Fruit fly (Drosophila melanogaster) whole organism, embryonic: ENCODE data around the gene scny.

ENCODE experiments used
- Abd-B ChIP-seq: fragments of 200-800 bp; sonication (Bioruptor generic); optimal IDR thresholded peaks from 2 replicates; lab custom pipeline; 2018; ENCODE audit warnings: missing biosample characterization, mild to moderate bottlenecking, missing genetic modification characterization, moderate library complexity
- CG10366 ChIP-seq: fragments of 200-800 bp; sonication (Bioruptor generic); IDR thresholded peaks from 2 replicates; pipeline ENCODE4 v1.3.6; 2022; ENCODE audit warnings: missing biosample characterization, missing genetic modification characterization
- CG11456 ChIP-seq: fragments of 200-800 bp; sonication (Bioruptor generic); IDR thresholded peaks from 3 replicates; pipeline ENCODE4 v1.3.6; 2022; ENCODE audit warnings: missing biosample characterization, missing genetic modification characterization
- CG12391 ChIP-seq: fragments of 200-800 bp; sonication (Bioruptor generic); optimal IDR thresholded peaks from 3 replicates; lab custom pipeline; 2018; ENCODE audit warnings: missing biosample characterization, mild to moderate bottlenecking, missing genetic modification characterization, moderate library complexity
- CG14667 ChIP-seq: fragments of 200-800 bp; sonication (Bioruptor generic); IDR thresholded peaks from 2 replicates; pipeline ENCODE4 v1.3.6; 2022; ENCODE audit warnings: missing biosample characterization, missing genetic modification characterization
- CG16813 ChIP-seq: fragments of 200-800 bp; sonication (Bioruptor generic); IDR thresholded peaks from 3 replicates; pipeline ENCODE4 v1.3.6; 2022; ENCODE audit warnings: missing biosample characterization, missing genetic modification characterization; ENCODE audit not compliant: partially characterized antibody
- CG17186 ChIP-seq: fragments of 200-800 bp; sonication (Bioruptor generic); optimal IDR thresholded peaks from 3 replicates; lab custom pipeline; 2017; ENCODE audit warnings: missing biosample characterization, missing genetic modification reagents, missing genetic modification characterization
- CG17328 ChIP-seq: fragments of 200-800 bp; sonication (Bioruptor generic); IDR thresholded peaks from 2 replicates; pipeline ENCODE4 v1.3.6; 2022; ENCODE audit warnings: missing biosample characterization, missing genetic modification characterization
- CG17361 ChIP-seq: fragments of 200-800 bp; sonication (Bioruptor generic); IDR thresholded peaks from 3 replicates; pipeline ENCODE4 v1.3.6; 2022; ENCODE audit warnings: missing biosample characterization, missing genetic modification characterization
- CG17385 ChIP-seq: fragments of 200-800 bp; sonication (Bioruptor generic); optimal IDR thresholded peaks from 3 replicates; lab custom pipeline; 2018; ENCODE audit warnings: missing biosample characterization, mild to moderate bottlenecking, missing genetic modification characterization
- CG18619 ChIP-seq: fragments of 200-800 bp; sonication (Bioruptor generic); optimal IDR thresholded peaks from 3 replicates; lab custom pipeline; 2017; ENCODE audit warnings: missing biosample characterization, mild to moderate bottlenecking, missing genetic modification characterization
- CG2202 ChIP-seq: fragments of 200-800 bp; sonication (Bioruptor generic); optimal IDR thresholded peaks from 2 replicates; lab custom pipeline; 2018; ENCODE audit warnings: missing biosample characterization, mild to moderate bottlenecking, missing genetic modification characterization
- CG2678 ChIP-seq: fragments of 200-800 bp; sonication (Bioruptor generic); optimal IDR thresholded peaks from 3 replicates; lab custom pipeline; 2019; ENCODE audit warnings: missing biosample characterization, mild to moderate bottlenecking, missing genetic modification characterization, moderate library complexity
- CG31224 ChIP-seq: fragments of 200-800 bp; sonication (Bioruptor generic); IDR thresholded peaks from 2 replicates; pipeline ENCODE4 v1.3.6; 2022; ENCODE audit warnings: missing biosample characterization, missing genetic modification characterization
- CG5953 ChIP-seq: fragments of 200-800 bp; sonication (Bioruptor generic); IDR thresholded peaks from 2 replicates; pipeline ENCODE4 v1.3.6; 2022; ENCODE audit warnings: missing biosample characterization, missing genetic modification characterization
- CG6689 ChIP-seq: fragments of 200-800 bp; sonication (Bioruptor generic); IDR thresholded peaks from 2 replicates; pipeline ENCODE4 v1.3.6; 2022; ENCODE audit warnings: missing biosample characterization, missing genetic modification characterization
- CG6854 ChIP-seq: fragments of 200-800 bp; sonication (Bioruptor generic); optimal IDR thresholded peaks from 3 replicates; lab custom pipeline; 2017; ENCODE audit warnings: missing biosample characterization, mild to moderate bottlenecking, missing genetic modification characterization
- CG7839 ChIP-seq: fragments of 200-800 bp; sonication (Bioruptor generic); optimal IDR thresholded peaks from 3 replicates; lab custom pipeline; 2018; ENCODE audit warnings: missing biosample characterization, mild to moderate bottlenecking, missing genetic modification characterization, moderate library complexity
- CG9215 ChIP-seq: fragments of 200-800 bp; sonication (Bioruptor generic); IDR thresholded peaks from 2 replicates; pipeline ENCODE4 v1.3.6; 2022; ENCODE audit warnings: missing biosample characterization, missing genetic modification characterization
- CG9797 ChIP-seq: fragments of 200-800 bp; sonication (Bioruptor generic); optimal IDR thresholded peaks from 3 replicates; lab custom pipeline; 2018; ENCODE audit warnings: missing biosample characterization, mild to moderate bottlenecking, missing genetic modification characterization
- E2f1 ChIP-seq: fragments of 200-800 bp; sonication (Bioruptor generic); IDR thresholded peaks from 2 replicates; pipeline ENCODE4 v1.3.6; 2022; ENCODE audit warnings: missing biosample characterization, missing genetic modification characterization
- Ets65A ChIP-seq: fragments of 200-800 bp; sonication (Bioruptor generic); peaks from one replicate; lab custom pipeline; 2016; ENCODE audit warnings: missing biosample characterization, missing genetic modification characterization
- Gsc ChIP-seq: fragments of 200-800 bp; sonication (Bioruptor generic); IDR thresholded peaks from 2 replicates; pipeline ENCODE4 v1.3.6; 2022; ENCODE audit warnings: missing biosample characterization, missing genetic modification characterization
- HLH54F ChIP-seq: fragments of 200-800 bp; sonication (Bioruptor generic); optimal IDR thresholded peaks from 3 replicates; lab custom pipeline; 2016; ENCODE audit warnings: missing biosample characterization, missing genetic modification characterization
- Kr ChIP-seq: fragments of 200-800 bp; sonication (Bioruptor generic); optimal IDR thresholded peaks from 2 replicates; lab custom pipeline; 2017; ENCODE audit warnings: missing biosample characterization, mild to moderate bottlenecking, missing genetic modification characterization
- Neu2 ChIP-seq: fragments of 200-800 bp; sonication (Bioruptor generic); optimal IDR thresholded peaks from 3 replicates; lab custom pipeline; 2016; ENCODE audit warnings: missing biosample characterization, missing genetic modification characterization, borderline replicate concordance
- al ChIP-seq: fragments of 200-800 bp; sonication (Bioruptor generic); IDR thresholded peaks from 2 replicates; pipeline ENCODE4 v1.3.6; 2022; ENCODE audit warnings: missing biosample characterization, missing genetic modification characterization
- ato ChIP-seq: fragments of 200-800 bp; sonication (Bioruptor generic); IDR thresholded peaks from 2 replicates; pipeline ENCODE4 v1.3.6; 2022; ENCODE audit warnings: missing biosample characterization, missing genetic modification characterization; ENCODE audit not compliant: partially characterized antibody
- bcd ChIP-seq: fragments of 200-800 bp; sonication (Bioruptor generic); optimal IDR thresholded peaks from 2 replicates; lab custom pipeline; 2017; ENCODE audit warnings: missing biosample characterization, mild to moderate bottlenecking, missing genetic modification characterization
- chif ChIP-seq, 2 experiments: fragments of 200-800 bp; sonication (Bioruptor generic); optimal IDR thresholded peaks; 3 replicates each; lab custom pipeline; 2016; ENCODE audit warnings: missing biosample characterization in 2 of 2, missing genetic modification characterization in 2 of 2
- dan ChIP-seq: fragments of 200-800 bp; sonication (Bioruptor generic); IDR thresholded peaks from 2 replicates; pipeline ENCODE4 v1.3.6; 2022; ENCODE audit warnings: missing biosample characterization, missing genetic modification characterization
- dm ChIP-seq: fragments of 200-800 bp; sonication (Bioruptor generic); optimal IDR thresholded peaks from 3 replicates; lab custom pipeline; 2016; ENCODE audit warnings: missing biosample characterization, missing genetic modification characterization
- dmrt99B ChIP-seq: fragments of 200-800 bp; sonication (Bioruptor generic); optimal IDR thresholded peaks from 2 replicates; lab custom pipeline; 2018; ENCODE audit warnings: missing biosample characterization, mild to moderate bottlenecking, missing genetic modification characterization, moderate library complexity
- dpn ChIP-seq, 2 experiments: fragments of 200-800 bp; sonication (Bioruptor generic); optimal IDR thresholded peaks; 3 replicates each; lab custom pipeline; 2016; ENCODE audit warnings: missing biosample characterization in 2 of 2, missing genetic modification characterization in 2 of 2
- grau ChIP-seq: fragments of 200-800 bp; optimal IDR thresholded peaks from 3 replicates; lab custom pipeline; 2019; ENCODE audit warnings: missing biosample characterization, mild to moderate bottlenecking, missing genetic modification characterization, moderate library complexity
- hth ChIP-seq: fragments of >200 bp; optimal IDR thresholded peaks from 2 replicates; lab custom pipeline; 2017; ENCODE audit warnings: inconsistent platforms
- lab ChIP-seq: fragments of 200-800 bp; sonication (Bioruptor generic); optimal IDR thresholded peaks from 3 replicates; lab custom pipeline; 2017; ENCODE audit warnings: missing biosample characterization, missing genetic modification characterization, mild to moderate bottlenecking, moderate library complexity, missing genetic modification reagents
- nmo ChIP-seq: fragments of 200-800 bp; sonication (Bioruptor generic); optimal IDR thresholded peaks from 2 replicates; lab custom pipeline; 2018; ENCODE audit warnings: missing biosample characterization, mild to moderate bottlenecking, missing genetic modification characterization, moderate library complexity
- p53 ChIP-seq: fragments of 200-800 bp; sonication (Bioruptor generic); optimal IDR thresholded peaks from 2 replicates; lab custom pipeline; 2016; ENCODE audit warnings: missing biosample characterization, missing genetic modification characterization
- phol ChIP-seq: fragments of 200-800 bp; sonication (Bioruptor generic); optimal IDR thresholded peaks from 3 replicates; lab custom pipeline; 2018; ENCODE audit warnings: missing biosample characterization, mild to moderate bottlenecking, missing genetic modification characterization, moderate library complexity
- pros ChIP-seq: fragments of 200-800 bp; sonication (Bioruptor generic); optimal IDR thresholded peaks from 3 replicates; lab custom pipeline; 2019; ENCODE audit warnings: missing biosample characterization, mild to moderate bottlenecking, missing genetic modification characterization, moderate library complexity
- pum ChIP-seq: fragments of 200-800 bp; sonication (Bioruptor generic); optimal IDR thresholded peaks from 2 replicates; lab custom pipeline; 2016; ENCODE audit warnings: missing biosample characterization, missing genetic modification characterization
- row ChIP-seq: fragments of 200-800 bp; sonication (Bioruptor generic); IDR thresholded peaks from 3 replicates; pipeline ENCODE4 v1.3.6; 2022; ENCODE audit warnings: missing biosample characterization, missing genetic modification characterization
- sc ChIP-seq, 3 experiments: fragments of >200 bp in 2 of 3; fragments of 200-800 bp in 1 of 3; sonication (Bioruptor generic) in 1 of 3; optimal IDR thresholded peaks; 2 replicates in 2 of 3; 3 replicates in 1 of 3; lab custom pipeline; 2017; ENCODE audit warnings: mild to moderate bottlenecking in 1 of 3, missing biosample characterization in 1 of 3, missing genetic modification characterization in 1 of 3, missing genetic modification reagents in 1 of 3
- sima ChIP-seq: fragments of 200-800 bp; sonication (Bioruptor generic); optimal IDR thresholded peaks from 2 replicates; lab custom pipeline; 2016; ENCODE audit warnings: missing biosample characterization, missing genetic modification characterization
- tgo ChIP-seq: fragments of 200-800 bp; sonication (Bioruptor generic); IDR thresholded peaks from 3 replicates; pipeline ENCODE4 v1.3.6; 2022; ENCODE audit warnings: missing biosample characterization, missing genetic modification characterization
- tio ChIP-seq: fragments of 200-800 bp; sonication (Bioruptor generic); optimal IDR thresholded peaks from 2 replicates; lab custom pipeline; 2017; ENCODE audit warnings: missing biosample characterization, missing genetic modification characterization, inconsistent platforms
- unpg ChIP-seq: fragments of 200-800 bp; sonication (Bioruptor generic); optimal IDR thresholded peaks from 3 replicates; lab custom pipeline; 2018; ENCODE audit warnings: missing biosample characterization, mild to moderate bottlenecking, missing genetic modification characterization, moderate library complexity
- vvl ChIP-seq: fragments of 200-800 bp; sonication (Bioruptor generic); IDR thresholded peaks from 2 replicates; pipeline ENCODE4 v1.3.6; 2022; ENCODE audit warnings: missing biosample characterization, missing genetic modification characterization
- zen2 ChIP-seq: fragments of 200-800 bp; sonication (Bioruptor generic); IDR thresholded peaks from 3 replicates; pipeline ENCODE4 v1.3.6; 2022; ENCODE audit warnings: missing biosample characterization, missing genetic modification characterization; ENCODE audit not compliant: partially characterized antibody
- zf30C ChIP-seq: fragments of 200-800 bp; sonication (Bioruptor generic); optimal IDR thresholded peaks from 3 replicates; lab custom pipeline; 2018; ENCODE audit warnings: missing biosample characterization, mild to moderate bottlenecking, missing genetic modification characterization

Gene scny

dm6 chr3L:5819310-5819709 is 50.5 kb downstream of the scny start (continued):
- TF ChIP-seq CG6689 (GFP tag; lab: Robert Waterston, UW) (peak; percentile 40), vvl (GFP tag; lab: Robert Waterston, UW) (peak; percentile 13; the same call in 1 of the 2 replicates), row (GFP tag; lab: Robert Waterston, UW) (peak; percentile 55; the same call in 2 of the 3 replicates), Abd-B (peak; percentile 18), CG17328 (peak; percentile 54), Ets65A (GFP tag; lab: Kevin White, UChicago) (no peak), CG31224 (GFP tag; lab: Robert Waterston, UW) (peak; percentile 48; the same call in 1 of the 2 replicates), tgo (GFP tag; lab: Robert Waterston, UW) (peak; percentile 45; the same call in 2 of the 3 replicates), CG11456 (no peak), sima (GFP tag; lab: Kevin White, UChicago) (no peak), E2f1 (GFP tag; lab: Robert Waterston, UW) (no peak), p53 (GFP tag; lab: Kevin White, UChicago) (no peak), CG16813 (no peak), sc (optimal IDR thresholded peaks at IDR 0.05; lab: Kevin White, UChicago) (no peak), sc (GFP tag; optimal IDR thresholded peaks at IDR 0.05; lab: Kevin White, UChicago) (no peak), CG2202 (tag; lab: Kevin White, UChicago) (no peak), CG9797 (GFP tag; lab: Kevin White, UChicago) (no peak), pum (GFP tag; lab: Kevin White, UChicago) (peak; percentile 36), dan (GFP tag; lab: Robert Waterston, UW) (no peak), CG17186 (GFP tag; lab: Kevin White, UChicago) (no peak), bcd (peak; percentile 45), unpg (GFP tag; lab: Kevin White, UChicago) (peak; percentile 44), dpn (GFP tag; optimal IDR thresholded peaks at IDR 0.05; lab: Kevin White, UChicago) (peak; percentile 38 to 39), Gsc (GFP tag; lab: Robert Waterston, UW) (no peak), zen2 (no peak), phol (tag; lab: Kevin White, UChicago) (peak; percentile 23), chif (GFP tag; optimal IDR thresholded peaks at IDR 0.05; lab: Kevin White, UChicago) (peak in 1 of 2 experiments; percentile 25), HLH54F (GFP tag; lab: Kevin White, UChicago) (peak; percentile 15), nmo (GFP tag; lab: Kevin White, UChicago) (peak; percentile 47), Neu2 (GFP tag; lab: Kevin White, UChicago) (no peak), CG2678 (tag; lab: Kevin White, UChicago) (peak; percentile 56), CG17361 (peak; percentile 44; the same call in 1 of the 3 replicates), al (GFP tag; lab: Robert Waterston, UW) (peak; percentile 47), CG7839 (tag; lab: Kevin White, UChicago) (peak; percentile 42), zf30C (GFP tag; lab: Kevin White, UChicago) (no peak), CG14667 (GFP tag; lab: Robert Waterston, UW) (no peak), CG18619 (GFP tag; lab: Kevin White, UChicago) (peak; percentile 12), CG6854 (GFP tag; lab: Kevin White, UChicago) (no peak), hth (no peak), Kr (GFP tag; lab: Kevin White, UChicago) (no peak), tio (GFP tag; lab: Kevin White, UChicago) (peak; percentile 33), CG10366 (peak; percentile 21; the same call in 1 of the 2 replicates), CG5953 (GFP tag; lab: Robert Waterston, UW) (no peak), pros (GFP tag; lab: Kevin White, UChicago) (no peak), dm (GFP tag; lab: Kevin White, UChicago) (no peak), ato (GFP tag; lab: Robert Waterston, UW) (no peak), dmrt99B (tag; lab: Kevin White, UChicago) (peak; percentile 31), grau (tag; lab: Kevin White, UChicago) (peak; percentile 56), CG17385 (GFP tag; lab: Kevin White, UChicago) (peak; percentile 3), CG12391 (tag; lab: Kevin White, UChicago) (peak; percentile 32), lab (GFP tag; lab: Kevin White, UChicago) (peak; percentile 5), CG9215 (GFP tag; lab: Robert Waterston, UW) (0 out of 2 replicates have a peak, but pooled peaks have one; percentile 27)
